Worm (Caenorhabditis elegans) whole organism, late embryonic: ENCODE results near the gene F02A9.1.

Experiments used
- F13H6.1 ChIP-seq: sonication (generic microtip); optimal IDR thresholded peaks from 2 replicates; lab custom pipeline; 2016; ENCODE audit warnings: missing genetic modification characterization, missing compliant biosample characterization
- ceh-19 ChIP-seq: fragments of 200-800 bp; sonication (Bioruptor generic); optimal IDR thresholded peaks from 2 replicates; lab custom pipeline; 2018; ENCODE audit warnings: mild to moderate bottlenecking, missing genetic modification characterization, missing compliant biosample characterization
- ceh-31 ChIP-seq: sonication (generic microtip); optimal IDR thresholded peaks from 2 replicates; lab custom pipeline; 2016; ENCODE audit warnings: missing genetic modification characterization, missing compliant biosample characterization
- ceh-45 ChIP-seq: fragments of 200-800 bp; sonication (Bioruptor generic); IDR thresholded peaks from 2 replicates; pipeline ENCODE4 v1.3.6; 2022; ENCODE audit warnings: missing genetic modification reagents, missing genetic modification characterization, missing compliant biosample characterization
- elt-2 ChIP-seq: sonication (generic microtip); optimal IDR thresholded peaks from 2 replicates; lab custom pipeline; 2016; ENCODE audit warnings: missing genetic modification reagents, missing genetic modification characterization, missing compliant biosample characterization
- pha-4 ChIP-seq: fragments of 150-350 bp; optimal IDR thresholded peaks from 2 replicates; lab custom pipeline; 2018; ENCODE audit warnings: missing biosample characterization, missing genetic modification reagents, missing genetic modification characterization
- pqm-1 ChIP-seq: sonication (generic microtip); optimal IDR thresholded peaks from 2 replicates; lab custom pipeline; 2016; ENCODE audit warnings: missing genetic modification characterization, missing compliant biosample characterization
- rnt-1 ChIP-seq: sonication (generic microtip); optimal IDR thresholded peaks from 2 replicates; lab custom pipeline; 2016; ENCODE audit warnings: missing genetic modification characterization, missing compliant biosample characterization
- tbx-2 ChIP-seq: sonication (generic microtip); optimal IDR thresholded peaks from 2 replicates; lab custom pipeline; 2016; ENCODE audit warnings: missing genetic modification characterization, missing compliant biosample characterization
- ttx-3 ChIP-seq: sonication (generic microtip); optimal IDR thresholded peaks from 2 replicates; lab custom pipeline; 2016; ENCODE audit warnings: missing genetic modification reagents, missing genetic modification characterization, missing compliant biosample characterization

ce11 chrIII:9058959-9059534, 18.6 kb downstream of the F02A9.1 start, which contains the start of gene gst-1:
- TF ChIP-seq ceh-19 (GFP tag; lab: Kevin White, UChicago) (no peak), rnt-1 (no peak), ceh-45 (no peak), tbx-2 (tag; lab: Kevin White, UChicago) (no peak), pqm-1 (tag; lab: Kevin White, UChicago) (no peak), pha-4 (tag; lab: Kevin White, UChicago) (no peak), ceh-31 (tag; lab: Kevin White, UChicago) (no peak), F13H6.1 (no peak), elt-2 (tag; lab: Kevin White, UChicago) (no peak), ttx-3 (no peak)
